Worm (Caenorhabditis elegans): ENCODE data around the gene nlp-53.

DNA sequence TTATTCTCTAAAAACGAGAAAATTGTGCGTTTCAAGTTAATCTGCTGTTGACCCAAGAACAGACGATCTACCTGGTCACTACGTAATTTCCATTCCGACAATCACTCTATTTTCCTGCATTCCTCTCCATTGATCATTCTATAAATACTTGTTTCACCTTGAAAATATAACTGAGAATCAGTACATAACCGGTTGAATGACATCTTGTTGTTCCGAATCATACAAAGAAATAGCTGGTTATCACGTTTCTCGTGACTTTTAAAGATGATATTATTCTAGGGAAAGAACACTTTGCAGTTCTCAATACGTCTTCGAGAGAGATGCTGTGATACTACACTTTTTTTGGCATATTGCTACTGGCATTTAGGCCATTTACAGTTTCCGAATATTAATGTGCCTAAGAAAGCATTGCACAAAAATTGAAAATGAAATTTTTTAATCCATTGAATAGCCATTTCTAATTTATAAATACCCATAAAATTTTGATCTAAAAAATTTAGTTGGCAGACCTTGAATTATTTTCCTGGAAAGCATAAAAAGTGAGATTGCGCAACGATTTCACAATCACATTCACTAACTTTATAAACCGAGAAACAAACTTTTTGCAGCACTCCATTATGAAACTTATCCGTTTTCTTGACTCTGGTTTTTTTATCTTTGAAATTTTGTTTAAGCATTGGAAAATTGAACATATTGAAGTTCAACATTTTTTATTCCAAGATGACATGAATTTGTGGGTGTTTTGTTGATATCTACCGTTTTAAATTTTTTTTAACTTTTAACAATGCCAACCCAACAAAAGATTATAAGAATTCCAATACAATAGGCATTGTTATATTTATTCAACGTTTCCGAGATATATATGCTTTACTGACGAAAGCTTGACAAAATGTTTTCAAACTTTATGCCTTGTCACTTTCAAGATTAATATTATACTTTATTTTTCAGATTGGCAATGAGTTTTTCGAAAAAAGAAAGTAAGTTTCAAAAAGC lies 45.3 kb downstream of the nlp-53 start, which contains the start of gene C04A11.5:
- TF ChIP-seq ets-4 (GFP tag; optimal IDR thresholded peaks at IDR 0.05) (no peak), lin-26 (GFP tag; IDR thresholded peaks at IDR 0.05) (no peak), lin-35 (GFP tag; optimal IDR thresholded peaks at IDR 0.05) (no peak), F39B2.1 (GFP tag; IDR thresholded peaks at IDR 0.05) (no peak), let-607 (tag; optimal IDR thresholded peaks at IDR 0.05) (no peak), cebp-1 (GFP tag; IDR thresholded peaks at IDR 0.05) (no peak), cebp-1 (tag; optimal IDR thresholded peaks at IDR 0.05) (peak; percentile 52), madf-10 (tag; optimal IDR thresholded peaks at IDR 0.05) (no peak), K11D2.4 (GFP tag; IDR thresholded peaks at IDR 0.05) (no peak), F57A8.1 (GFP tag; optimal IDR thresholded peaks at IDR 0.05) (no peak), unc-62 (GFP tag; optimal IDR thresholded peaks at IDR 0.05) (no peak), D2030.7 (GFP tag; IDR thresholded peaks at IDR 0.05) (no peak), hlh-12 (tag; optimal IDR thresholded peaks at IDR 0.05) (no peak)
